Fruit fly (Drosophila melanogaster) S2 (cell line): ENCODE measurements around the gene PolE2.

Experiments
- CG8478 ChIP-seq: fragments of >200 bp; optimal IDR thresholded peaks from 2 replicates; lab custom pipeline; 2018
- CTCF ChIP-seq, 2 experiments: fragments of >200 bp; optimal IDR thresholded peaks; 2 replicates each; lab custom pipeline; 2018

The PolE2 gene

dm6 chr3L:5866924-5867323 is 30.3 kb downstream of the PolE2 start:
- no peak for TF ChIP-seq CG8478 (lab: Kevin White, UChicago)
- no peak for TF ChIP-seq CTCF (optimal IDR thresholded peaks at IDR 0.05; lab: Kevin White, UChicago)

dm6 chr3L:5863868-5864413 is 33.3 kb downstream of the PolE2 start:
- no peak for TF ChIP-seq CTCF (optimal IDR thresholded peaks at IDR 0.05; lab: Kevin White, UChicago)
- TF ChIP-seq CG8478 (lab: Kevin White, UChicago), result no peak

DNA sequence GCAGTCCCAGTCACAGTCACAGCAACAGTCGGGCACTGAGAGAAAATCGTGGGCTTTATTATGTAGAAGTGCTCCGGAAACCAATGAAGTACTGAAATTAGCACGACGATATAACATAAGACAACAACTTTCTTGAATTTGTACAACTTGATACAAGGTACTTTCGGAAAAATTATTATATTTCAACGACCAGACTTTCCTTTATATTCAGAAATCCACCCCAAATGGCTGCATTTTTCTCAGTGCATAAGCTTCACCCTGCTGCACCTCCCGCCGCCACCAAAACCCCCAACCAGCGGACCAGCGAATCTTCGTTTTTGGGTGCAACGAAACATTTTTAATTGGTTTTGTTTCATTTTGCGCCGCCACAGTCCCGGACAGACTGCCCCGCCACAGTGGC is 34.2 kb downstream of the PolE2 start:
- no peak for TF ChIP-seq CG8478 (lab: Kevin White, UChicago)
- no peak for TF ChIP-seq CTCF (optimal IDR thresholded peaks at IDR 0.05; lab: Kevin White, UChicago)

dm6 chr3L:5859029-5859428 is 38.2 kb downstream of the PolE2 start:
- TF ChIP-seq CTCF (optimal IDR thresholded peaks at IDR 0.05; lab: Kevin White, UChicago) (no peak), CG8478 (lab: Kevin White, UChicago) (no peak)

DNA sequence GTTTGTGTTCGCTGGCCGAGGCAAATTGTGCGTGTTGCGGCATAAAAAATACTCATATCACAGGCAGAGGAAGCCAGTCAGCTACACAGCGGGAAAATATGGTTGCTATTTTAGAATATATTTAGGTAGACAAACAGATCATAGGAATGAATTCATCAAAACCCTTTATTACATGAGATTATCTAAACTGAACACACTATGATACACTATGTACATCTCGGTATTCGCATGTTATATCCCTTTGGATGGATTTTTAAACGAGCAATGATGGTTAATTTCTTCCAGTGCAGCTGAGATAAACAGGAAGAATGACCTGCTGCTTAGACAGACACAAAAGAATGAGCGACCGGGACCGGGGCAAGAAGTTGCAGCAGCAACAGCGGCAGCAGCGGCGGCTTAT is 40.3 kb downstream of the PolE2 start:
- TF ChIP-seq CTCF (optimal IDR thresholded peaks at IDR 0.05; lab: Kevin White, UChicago) (no peak), CG8478 (lab: Kevin White, UChicago) (no peak)

dm6 chr3L:5856081-5856826 is 41.0 kb downstream of the PolE2 start:
- TF ChIP-seq CG8478 (lab: Kevin White, UChicago), result no peak
- TF ChIP-seq CTCF (optimal IDR thresholded peaks at IDR 0.05; lab: Kevin White, UChicago), result no peak

- TF ChIP-seq CTCF (optimal IDR thresholded peaks at IDR 0.05; lab: Kevin White, UChicago) (no peak), CG8478 (lab: Kevin White, UChicago) (no peak)
Measured at dm6 chr3L:5855098-5855497, 42.1 kb downstream of the PolE2 start.

dm6 chr3L:5851636-5852035 is 45.6 kb downstream of the PolE2 start:
- no peak for TF ChIP-seq CG8478 (lab: Kevin White, UChicago)
- no peak for TF ChIP-seq CTCF (optimal IDR thresholded peaks at IDR 0.05; lab: Kevin White, UChicago)

DNA sequence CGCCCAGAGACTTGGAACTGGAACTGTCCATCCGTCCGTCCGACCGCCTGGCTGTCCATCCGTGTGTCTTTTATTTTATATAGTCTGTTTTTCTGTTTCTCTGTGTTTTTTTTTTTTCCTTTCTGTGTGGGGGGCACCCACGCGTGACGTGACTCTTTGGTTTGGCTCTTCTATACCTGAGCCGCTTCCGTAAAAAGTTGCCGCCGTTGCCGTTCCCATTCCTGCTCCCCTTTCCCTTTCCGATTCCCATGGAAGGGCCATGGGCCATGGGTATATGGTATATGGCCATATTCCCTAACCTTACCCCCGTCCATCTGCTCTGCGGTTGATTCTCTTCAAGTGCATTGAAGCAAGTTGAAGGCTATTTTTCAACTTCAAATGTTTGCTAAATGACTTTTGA is 48.3 kb downstream of the PolE2 start:
- TF ChIP-seq CG8478 (lab: Kevin White, UChicago) (no peak), CTCF (optimal IDR thresholded peaks at IDR 0.05; lab: Kevin White, UChicago) (no peak)
